Fruit fly (Drosophila melanogaster) whole organism, embryonic: Measurements from ENCODE around the gene mia.

ENCODE experiments used
- CG10431 ChIP-seq: fragments of 200-800 bp; sonication (Bioruptor generic); optimal IDR thresholded peaks from 3 replicates; lab custom pipeline; 2018; ENCODE audit warnings: missing biosample characterization, mild to moderate bottlenecking, missing genetic modification characterization
- CG10462 ChIP-seq: fragments of 200-800 bp; sonication (Bioruptor generic); optimal IDR thresholded peaks from 2 replicates; lab custom pipeline; 2016; ENCODE audit warnings: missing biosample characterization, missing genetic modification characterization
- CG10654 ChIP-seq: fragments of 200-800 bp; sonication (Bioruptor generic); optimal IDR thresholded peaks from 2 replicates; lab custom pipeline; 2016; ENCODE audit warnings: missing biosample characterization, missing genetic modification characterization
- CG1233 ChIP-seq: fragments of 200-800 bp; sonication (Bioruptor generic); optimal IDR thresholded peaks from 4 replicates; lab custom pipeline; 2018; ENCODE audit warnings: missing biosample characterization, mild to moderate bottlenecking, missing genetic modification characterization
- CG12744 ChIP-seq: fragments of 200-800 bp; sonication (Bioruptor generic); optimal IDR thresholded peaks from 2 replicates; lab custom pipeline; 2016; ENCODE audit warnings: missing biosample characterization, missing genetic modification characterization
- CG13123 ChIP-seq: fragments of 200-800 bp; sonication (Bioruptor generic); optimal IDR thresholded peaks from 2 replicates; lab custom pipeline; 2016; ENCODE audit warnings: missing biosample characterization, missing genetic modification characterization
- CG13287 ChIP-seq: fragments of 200-800 bp; sonication (Bioruptor generic); IDR thresholded peaks from 2 replicates; pipeline ENCODE4 v1.3.6; 2022; ENCODE audit warnings: missing biosample characterization, missing genetic modification characterization; ENCODE audit not compliant: partially characterized antibody
- CG14050 ChIP-seq: fragments of 200-800 bp; sonication (Bioruptor generic); IDR thresholded peaks from 3 replicates; pipeline ENCODE4 v1.3.6; 2022; ENCODE audit warnings: missing biosample characterization, missing genetic modification characterization
- CG15514 ChIP-seq: fragments of 200-800 bp; sonication (Bioruptor generic); optimal IDR thresholded peaks from 3 replicates; lab custom pipeline; 2017; ENCODE audit warnings: missing biosample characterization, missing genetic modification characterization, mild to moderate bottlenecking, moderate library complexity, missing genetic modification reagents
- CG17359 ChIP-seq: fragments of 200-800 bp; sonication (Bioruptor generic); optimal IDR thresholded peaks from 3 replicates; lab custom pipeline; 2018; ENCODE audit warnings: missing biosample characterization, mild to moderate bottlenecking, missing genetic modification characterization, moderate library complexity
- CG1832 ChIP-seq: fragments of 200-800 bp; sonication (Bioruptor generic); optimal IDR thresholded peaks from 2 replicates; lab custom pipeline; 2017; ENCODE audit warnings: missing biosample characterization, mild to moderate bottlenecking, missing genetic modification characterization, inconsistent platforms
- CG18476 ChIP-seq: fragments of 200-800 bp; sonication (Bioruptor generic); optimal IDR thresholded peaks from 2 replicates; lab custom pipeline; 2016; ENCODE audit warnings: missing biosample characterization, mild to moderate bottlenecking, missing genetic modification characterization
- CG2875 ChIP-seq: fragments of 200-800 bp; sonication (Bioruptor generic); optimal IDR thresholded peaks from 2 replicates; lab custom pipeline; 2017; ENCODE audit warnings: missing biosample characterization, mild to moderate bottlenecking, missing genetic modification characterization, missing genetic modification reagents
- CG32772 ChIP-seq: fragments of 200-800 bp; sonication (Bioruptor generic); IDR thresholded peaks from 2 replicates; pipeline ENCODE4 v1.3.6; 2022; ENCODE audit warnings: missing biosample characterization, missing genetic modification characterization
- CG34422 ChIP-seq: fragments of 200-800 bp; sonication (Bioruptor generic); IDR thresholded peaks from 3 replicates; pipeline ENCODE4 v1.3.6; 2022; ENCODE audit warnings: missing biosample characterization, missing genetic modification characterization
- CG3847 ChIP-seq: fragments of 200-800 bp; sonication (Bioruptor generic); IDR thresholded peaks from 2 replicates; pipeline ENCODE4 v1.3.6; 2022; ENCODE audit warnings: missing biosample characterization, missing genetic modification characterization
- CG42726 ChIP-seq: fragments of 200-800 bp; sonication (Bioruptor generic); IDR thresholded peaks from 2 replicates; pipeline ENCODE4 v1.3.6; 2022; ENCODE audit warnings: missing biosample characterization, missing genetic modification characterization; ENCODE audit not compliant: partially characterized antibody
- CG5953 ChIP-seq: fragments of 200-800 bp; sonication (Bioruptor generic); IDR thresholded peaks from 2 replicates; pipeline ENCODE4 v1.3.6; 2022; ENCODE audit warnings: missing biosample characterization, missing genetic modification characterization
- CG9797 ChIP-seq: fragments of 200-800 bp; sonication (Bioruptor generic); optimal IDR thresholded peaks from 3 replicates; lab custom pipeline; 2018; ENCODE audit warnings: missing biosample characterization, mild to moderate bottlenecking, missing genetic modification characterization
- CHES-1-like ChIP-seq: fragments of 200-800 bp; sonication (Bioruptor generic); optimal IDR thresholded peaks from 2 replicates; lab custom pipeline; 2016; ENCODE audit warnings: missing biosample characterization, missing genetic modification characterization
- D19B ChIP-seq: fragments of 200-800 bp; sonication (Bioruptor generic); optimal IDR thresholded peaks from 2 replicates; lab custom pipeline; 2017; ENCODE audit warnings: missing biosample characterization, mild to moderate bottlenecking, missing genetic modification characterization
- Deaf1 ChIP-seq: fragments of 200-800 bp; optimal IDR thresholded peaks from 3 replicates; lab custom pipeline; 2019; ENCODE audit warnings: missing biosample characterization, mild to moderate bottlenecking, missing genetic modification characterization, moderate library complexity
- Eip74EF ChIP-seq, 2 experiments: fragments of 200-800 bp in 1 of 2; fragments of >200 bp in 1 of 2; sonication (Bioruptor generic) in 1 of 2; optimal IDR thresholded peaks; 2 replicates each; lab custom pipeline; 2017 to 2019; ENCODE audit warnings: missing biosample characterization in 2 of 2, missing genetic modification characterization in 2 of 2, mild to moderate bottlenecking in 1 of 2, moderate library complexity in 1 of 2
- MESR4 ChIP-seq: fragments of 200-800 bp; sonication (Bioruptor generic); optimal IDR thresholded peaks from 2 replicates; lab custom pipeline; 2018; ENCODE audit warnings: missing biosample characterization, mild to moderate bottlenecking, missing genetic modification characterization, moderate library complexity
- Nf-YA ChIP-seq: fragments of 200-800 bp; sonication (Bioruptor generic); IDR thresholded peaks from 2 replicates; pipeline ENCODE4 v1.3.6; 2022; ENCODE audit warnings: missing biosample characterization, missing genetic modification characterization
- Stat92E ChIP-seq, 3 experiments: fragments of >200 bp in 2 of 3; fragments of 200-800 bp in 1 of 3; sonication (Bioruptor generic) in 1 of 3; optimal IDR thresholded peaks; 2 replicates each; lab custom pipeline; 2017 to 2019; ENCODE audit warnings: missing biosample characterization in 3 of 3, missing genetic modification characterization in 3 of 3, mild to moderate bottlenecking in 1 of 3, moderate library complexity in 1 of 3
- ash1 ChIP-seq: fragments of 200-800 bp; sonication (Bioruptor generic); optimal IDR thresholded peaks from 2 replicates; lab custom pipeline; 2018; ENCODE audit warnings: missing biosample characterization, mild to moderate bottlenecking, missing genetic modification characterization
- bbx ChIP-seq: fragments of 200-800 bp; sonication (Bioruptor generic); IDR thresholded peaks from 2 replicates; pipeline ENCODE4 v1.3.6; 2022; ENCODE audit warnings: missing biosample characterization, missing genetic modification characterization; ENCODE audit not compliant: partially characterized antibody
- chinmo ChIP-seq: fragments of 200-800 bp; sonication (Bioruptor generic); IDR thresholded peaks from 4 replicates; pipeline ENCODE4 v1.3.6; 2022; ENCODE audit warnings: missing biosample characterization, missing genetic modification characterization; ENCODE audit not compliant: partially characterized antibody
- corto ChIP-seq: fragments of 200-800 bp; sonication (Bioruptor generic); optimal IDR thresholded peaks from 2 replicates; lab custom pipeline; 2016; ENCODE audit warnings: missing biosample characterization, mild to moderate bottlenecking, missing genetic modification characterization, moderate library complexity
- crol ChIP-seq: fragments of 200-800 bp; sonication (Bioruptor generic); IDR thresholded peaks from 2 replicates; pipeline ENCODE4 v1.3.6; 2022; ENCODE audit warnings: missing biosample characterization, missing genetic modification characterization
- dm ChIP-seq: fragments of 200-800 bp; sonication (Bioruptor generic); optimal IDR thresholded peaks from 3 replicates; lab custom pipeline; 2016; ENCODE audit warnings: missing biosample characterization, missing genetic modification characterization
- fd3F ChIP-seq: fragments of 200-800 bp; sonication (Bioruptor generic); optimal IDR thresholded peaks from 2 replicates; lab custom pipeline; 2018; ENCODE audit warnings: missing biosample characterization, mild to moderate bottlenecking, missing genetic modification characterization, moderate library complexity
- gfzf ChIP-seq: fragments of 200-800 bp; sonication (Bioruptor generic); optimal IDR thresholded peaks from 2 replicates; lab custom pipeline; 2016; ENCODE audit warnings: missing biosample characterization, mild to moderate bottlenecking, missing genetic modification characterization, moderate library complexity
- kah ChIP-seq: fragments of 200-800 bp; sonication (Bioruptor generic); optimal IDR thresholded peaks from 2 replicates; lab custom pipeline; 2018; ENCODE audit warnings: missing biosample characterization, mild to moderate bottlenecking, missing genetic modification characterization
- klu ChIP-seq: fragments of 200-800 bp; sonication (Bioruptor generic); IDR thresholded peaks from 2 replicates; pipeline ENCODE4 v1.3.6; 2022; ENCODE audit warnings: missing biosample characterization, missing genetic modification characterization
- knrl ChIP-seq: fragments of 200-800 bp; sonication (Bioruptor generic); IDR thresholded peaks from 3 replicates; pipeline ENCODE4 v1.3.6; 2022; ENCODE audit warnings: missing biosample characterization, missing genetic modification characterization; ENCODE audit not compliant: partially characterized antibody
- lov ChIP-seq, 2 experiments: fragments of 200-800 bp in 1 of 2; fragments of >200 bp in 1 of 2; sonication (Bioruptor generic) in 1 of 2; IDR thresholded peaks in 1 of 2; optimal IDR thresholded peaks in 1 of 2; 2 replicates in 1 of 2; 3 replicates in 1 of 2; pipeline versions ENCODE4 v1.3.6 to Lab custom; 2017 to 2022; ENCODE audit warnings: missing biosample characterization in 1 of 2, missing genetic modification characterization in 1 of 2
- mirr ChIP-seq: fragments of 200-800 bp; sonication (Bioruptor generic); optimal IDR thresholded peaks from 3 replicates; lab custom pipeline; 2018; ENCODE audit warnings: missing biosample characterization, mild to moderate bottlenecking, missing genetic modification characterization
- nmo ChIP-seq: fragments of 200-800 bp; sonication (Bioruptor generic); optimal IDR thresholded peaks from 2 replicates; lab custom pipeline; 2018; ENCODE audit warnings: missing biosample characterization, mild to moderate bottlenecking, missing genetic modification characterization, moderate library complexity
- oc ChIP-seq: fragments of 200-800 bp; sonication (Bioruptor generic); optimal IDR thresholded peaks from 2 replicates; lab custom pipeline; 2018; ENCODE audit warnings: missing biosample characterization, mild to moderate bottlenecking, missing genetic modification characterization, moderate library complexity
- otp ChIP-seq: fragments of 200-800 bp; sonication (Bioruptor generic); IDR thresholded peaks from 3 replicates; pipeline ENCODE4, ENCODE4 v1.3.6; 2022; ENCODE audit warnings: missing biosample characterization, missing genetic modification characterization
- sd ChIP-seq: fragments of 200-800 bp; sonication (Bioruptor generic); optimal IDR thresholded peaks from 3 replicates; lab custom pipeline; 2018; ENCODE audit warnings: missing biosample characterization, mild to moderate bottlenecking, missing genetic modification characterization, moderate library complexity
- sr ChIP-seq: fragments of 200-800 bp; sonication (Bioruptor generic); IDR thresholded peaks from 3 replicates; pipeline ENCODE4 v1.3.6; 2022; ENCODE audit warnings: missing biosample characterization, missing genetic modification characterization
- toy ChIP-seq: fragments of 200-800 bp; sonication (Bioruptor generic); IDR thresholded peaks from 2 replicates; pipeline ENCODE4 v1.3.6; 2022; ENCODE audit warnings: missing biosample characterization, missing genetic modification characterization
- wek ChIP-seq: fragments of 200-800 bp; sonication (Bioruptor generic); optimal IDR thresholded peaks from 3 replicates; lab custom pipeline; 2018; ENCODE audit warnings: missing biosample characterization, mild to moderate bottlenecking, missing genetic modification characterization, moderate library complexity

The mia gene

dm6 chr3R:5517002-5517875 lies 33.7 kb downstream of the mia start, which contains the start of gene Itpr (continued):
- TF ChIP-seq CG2875 (GFP tag; lab: Kevin White, UChicago), result peak; percentile 25
- TF ChIP-seq ash1 (GFP tag; lab: Kevin White, UChicago), result no peak
- peak; percentile 7 for TF ChIP-seq CG10431
- peak; percentile 84 for TF ChIP-seq CG42726
- TF ChIP-seq chinmo, result peak; percentile 92
- TF ChIP-seq toy (GFP tag; lab: Robert Waterston, UW), result no peak
- TF ChIP-seq nmo, result no peak
- TF ChIP-seq crol (GFP tag; lab: Robert Waterston, UW), result peak; percentile 93
- peak; percentile 41 for TF ChIP-seq MESR4 (GFP tag; lab: Kevin White, UChicago)
- no peak for TF ChIP-seq wek (GFP tag; lab: Kevin White, UChicago)
- TF ChIP-seq klu (GFP tag; lab: Robert Waterston, UW), result peak; percentile 15; the same call in 1 of the 2 replicates
- TF ChIP-seq otp (GFP tag; lab: Robert Waterston, UW), result peak; percentile 58; the same call in 2 of the 3 replicates
- peak; percentile 54 for TF ChIP-seq bbx (GFP tag; lab: Robert Waterston, UW)
- no peak for TF ChIP-seq Nf-YA (GFP tag; lab: Robert Waterston, UW)
- no peak for TF ChIP-seq CG15514 (GFP tag; lab: Kevin White, UChicago)
- no peak for TF ChIP-seq CHES-1-like
- no peak for TF ChIP-seq CG10654 (GFP tag; lab: Kevin White, UChicago)
- no peak for TF ChIP-seq D19B
- no peak for TF ChIP-seq lov (optimal IDR thresholded peaks at IDR 0.05; lab: Kevin White, UChicago)
- no peak for TF ChIP-seq lov (GFP tag; IDR thresholded peaks at IDR 0.05; lab: Robert Waterston, UW)
- no peak for TF ChIP-seq oc (tag; lab: Kevin White, UChicago)
- no peak for TF ChIP-seq CG3847 (GFP tag; lab: Robert Waterston, UW)
- peak; percentile 41; the same call in 1 of the 3 replicates for TF ChIP-seq sr (GFP tag; lab: Robert Waterston, UW)
- TF ChIP-seq CG12744, result no peak
- TF ChIP-seq CG14050 (GFP tag; lab: Robert Waterston, UW), result no peak
- peak; percentile 79; the same call in 2 of the 3 replicates for TF ChIP-seq CG34422 (GFP tag; lab: Robert Waterston, UW)
- TF ChIP-seq CG1832 (GFP tag; lab: Kevin White, UChicago), result peak; percentile 78
- TF ChIP-seq dm (GFP tag; lab: Kevin White, UChicago), result peak; percentile 27
- TF ChIP-seq gfzf (GFP tag; lab: Kevin White, UChicago), result no peak
- no peak for TF ChIP-seq CG1233 (GFP tag; lab: Kevin White, UChicago)
- no peak for TF ChIP-seq CG32772 (GFP tag; lab: Robert Waterston, UW)
- peak; percentile 69 for TF ChIP-seq CG9797
- TF ChIP-seq Stat92E (GFP tag; optimal IDR thresholded peaks at IDR 0.05; lab: Kevin White, UChicago), result no peak
- TF ChIP-seq mirr (GFP tag; lab: Kevin White, UChicago), result peak; percentile 14
- TF ChIP-seq fd3F, result no peak
- peak; percentile 98 for TF ChIP-seq kah (GFP tag; lab: Kevin White, UChicago)
- TF ChIP-seq sd (tag; lab: Kevin White, UChicago), result peak; percentile 44
- 0 out of 2 replicates have a peak, but pooled peaks have one; percentile 11 for TF ChIP-seq CG5953 (GFP tag; lab: Robert Waterston, UW)
- TF ChIP-seq CG17359 (tag; lab: Kevin White, UChicago), result no peak
- TF ChIP-seq Deaf1 (tag; lab: Kevin White, UChicago), result peak; percentile 70
- no peak for TF ChIP-seq CG13123
- TF ChIP-seq CG10462 (GFP tag; lab: Kevin White, UChicago), result peak; percentile 3
- no peak for TF ChIP-seq CG18476
- peak; percentile 20 for TF ChIP-seq corto (GFP tag; lab: Kevin White, UChicago)
- TF ChIP-seq knrl, result 0 out of 3 replicates have a peak, but pooled peaks have one; percentile 14
- peak in 1 of 2 experiments; percentile 55 for TF ChIP-seq Eip74EF (GFP tag; optimal IDR thresholded peaks at IDR 0.05; lab: Kevin White, UChicago)
- TF ChIP-seq CG13287 (GFP tag; lab: Robert Waterston, UW), result peak; percentile 49; the same call in 1 of the 2 replicates
